Worm (Caenorhabditis elegans): ENCODE measurements around the gene C52E2.3.

DNA sequence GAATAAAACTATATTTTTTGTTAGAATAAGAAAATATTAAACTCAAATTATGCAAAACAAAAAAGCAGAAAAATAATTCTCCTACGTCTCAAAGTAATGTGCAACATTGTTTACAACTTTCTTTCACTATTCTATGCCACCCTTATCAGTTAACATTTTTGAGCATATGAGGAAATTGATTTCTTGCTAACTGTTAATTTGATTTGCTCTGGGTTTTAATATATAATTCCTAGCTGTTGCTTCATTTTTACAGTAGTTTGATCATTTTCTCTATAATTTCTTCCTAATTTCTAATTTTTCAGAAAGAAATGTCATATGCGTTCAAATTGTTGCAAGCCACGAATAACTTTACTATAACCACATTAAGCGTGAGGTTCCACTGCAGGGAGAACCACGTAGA is 14.8 kb upstream of the C52E2.3 start, which contains the start of gene T08E11.1:
- TF ChIP-seq unc-62 (GFP tag; optimal IDR thresholded peaks at IDR 0.05 in 1 of 2) (no peak), unc-62 (tag; optimal IDR thresholded peaks at IDR 0.05) (no peak), ceh-62 (tag; optimal IDR thresholded peaks at IDR 0.05) (no peak), hif-1 (tag; optimal IDR thresholded peaks at IDR 0.05) (no peak), unc-39 (tag; optimal IDR thresholded peaks at IDR 0.05) (no peak), lin-15B (tag; optimal IDR thresholded peaks at IDR 0.05) (no peak), gei-8 (GFP tag; optimal IDR thresholded peaks at IDR 0.05) (no peak)
